Fruit fly (Drosophila melanogaster): Measurements from ENCODE around the gene sba.

sba gene

DNA sequence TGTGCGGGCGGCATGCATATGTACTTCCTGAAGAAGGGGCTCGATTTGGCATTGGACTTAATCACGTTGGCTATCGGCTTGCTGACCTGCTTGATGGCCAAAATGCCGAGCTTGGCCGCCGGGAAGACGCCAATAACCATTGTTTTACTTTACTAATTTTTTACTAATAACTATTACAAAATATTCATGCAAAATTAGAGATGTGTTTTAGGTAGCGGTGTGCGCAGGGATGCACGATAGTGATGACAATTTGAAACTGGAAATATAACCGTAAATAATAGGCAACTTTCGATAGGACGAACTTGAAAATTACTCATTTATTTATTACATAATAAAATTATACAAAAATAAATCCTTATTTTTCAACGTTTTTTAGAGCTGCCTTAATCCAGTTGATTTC is 4.7 kb upstream of the sba start, which contains the start of gene CG13601 (continued):
- TF ChIP-seq CG7745 (tag; optimal IDR thresholded peaks at IDR 0.05), result no peak
- no peak for TF ChIP-seq CG10321 (GFP tag; IDR thresholded peaks at IDR 0.05)
- TF ChIP-seq sim (GFP tag; IDR thresholded peaks at IDR 0.05), result no peak
- peak; percentile 47 for TF ChIP-seq CG13424 (tag; optimal IDR thresholded peaks at IDR 0.05)
- TF ChIP-seq Atf3 (GFP tag; optimal IDR thresholded peaks at IDR 0.05), result no peak
- no peak for TF ChIP-seq Ssrp (tag; optimal IDR thresholded peaks at IDR 0.05)
- TF ChIP-seq sisA (GFP tag; IDR thresholded peaks at IDR 0.05), result no peak
- TF ChIP-seq inv (GFP tag; IDR thresholded peaks at IDR 0.05; ENCODE audit: partially characterized antibody), result peak; percentile 72
- TF ChIP-seq CG10543 (GFP tag; optimal IDR thresholded peaks at IDR 0.05), result peak; percentile 53
- TF ChIP-seq CG2116 (GFP tag; optimal IDR thresholded peaks at IDR 0.05), result peak; percentile 25
- TF ChIP-seq cato (GFP tag; optimal IDR thresholded peaks at IDR 0.05; ENCODE audit: borderline replicate concordance), result no peak
- no peak for TF ChIP-seq CG17802 (tag; optimal IDR thresholded peaks at IDR 0.05)
- peak; percentile 33 for TF ChIP-seq CoRest (tag; optimal IDR thresholded peaks at IDR 0.05)
- TF ChIP-seq BtbVII (GFP tag; optimal IDR thresholded peaks at IDR 0.05), result no peak
- TF ChIP-seq pho (GFP tag; optimal IDR thresholded peaks at IDR 0.05), result no peak
- TF ChIP-seq CG4360 (GFP tag; IDR thresholded peaks at IDR 0.05), result no peak
- no peak for TF ChIP-seq Abd-B (GFP tag; optimal IDR thresholded peaks at IDR 0.05)
- TF ChIP-seq Elba2 (GFP tag; optimal IDR thresholded peaks at IDR 0.05), result no peak
- peak; percentile 9 for TF ChIP-seq HmgZ (tag; optimal IDR thresholded peaks at IDR 0.05)
- TF ChIP-seq CG1792 (GFP tag; optimal IDR thresholded peaks at IDR 0.05), result no peak
- TF ChIP-seq kay (GFP tag; optimal IDR thresholded peaks at IDR 0.05), result no peak
- TF ChIP-seq row (GFP tag; IDR thresholded peaks at IDR 0.05), result peak; percentile 84
- peak; percentile 35; the same call in 2 of the 3 replicates for TF ChIP-seq dysf (GFP tag; IDR thresholded peaks at IDR 0.05)
- TF ChIP-seq CG1647 (GFP tag; optimal IDR thresholded peaks at IDR 0.05), result peak; percentile 21
- no peak for TF ChIP-seq jigr1 (GFP tag; IDR thresholded peaks at IDR 0.05)
- TF ChIP-seq Usf (GFP tag; optimal IDR thresholded peaks at IDR 0.05), result no peak
- peak; percentile 11 for TF ChIP-seq Meics (GFP tag; optimal IDR thresholded peaks at IDR 0.05)
- TF ChIP-seq Fer1 (GFP tag; optimal IDR thresholded peaks at IDR 0.05), result no peak
- no peak for TF ChIP-seq CG1602 (GFP tag; optimal IDR thresholded peaks at IDR 0.05)
- no peak for TF ChIP-seq ro (GFP tag; IDR thresholded peaks at IDR 0.05)
- no peak for TF ChIP-seq bowl (GFP tag; IDR thresholded peaks at IDR 0.05)
- no peak for TF ChIP-seq CG14441 (GFP tag; IDR thresholded peaks at IDR 0.05)
- TF ChIP-seq CG30020 (tag; optimal IDR thresholded peaks at IDR 0.05), result peak; percentile 16
- peak; percentile 36 for TF ChIP-seq NfI (GFP tag; optimal IDR thresholded peaks at IDR 0.05)

DNA sequence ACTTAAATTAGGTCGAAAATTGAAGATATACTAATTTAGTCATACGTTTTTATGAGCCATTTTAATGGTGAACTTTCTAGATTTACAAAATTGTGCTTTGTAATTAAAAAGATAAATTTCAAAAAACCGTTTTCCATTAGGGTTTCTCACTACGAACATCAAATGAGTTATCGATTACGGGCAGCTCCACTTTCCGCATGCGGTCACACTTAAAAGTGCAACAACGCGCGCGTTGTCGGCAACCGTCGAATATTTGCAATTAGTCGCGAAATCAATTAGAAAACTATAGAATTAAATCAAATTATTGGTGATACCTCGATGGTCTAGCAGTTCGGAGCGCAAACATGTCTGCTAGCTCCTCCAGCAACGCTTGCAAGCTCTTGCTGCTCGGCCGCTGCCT is 1.4 kb upstream of the sba start, which contains the start of gene Ndc1:
Gene Ndc1, plus strand, starts transcription at position 200 of the 400 bp plus-strand sequence.
- TF ChIP-seq CG11560 (tag; IDR thresholded peaks at IDR 0.05), result no peak
- TF ChIP-seq CG2678 (tag; optimal IDR thresholded peaks at IDR 0.05), result no peak
- TF ChIP-seq eve (GFP tag; optimal IDR thresholded peaks at IDR 0.05), result no peak
- no peak for TF ChIP-seq CG12942 (GFP tag; optimal IDR thresholded peaks at IDR 0.05)
- no peak for TF ChIP-seq CG9437 (GFP tag; optimal IDR thresholded peaks at IDR 0.05)
- TF ChIP-seq CG4282 (GFP tag; optimal IDR thresholded peaks at IDR 0.05), result no peak
- TF ChIP-seq Spps (tag; optimal IDR thresholded peaks at IDR 0.05), result no peak
- TF ChIP-seq Scr (GFP tag; IDR thresholded peaks at IDR 0.05; ENCODE audit: partially characterized antibody), result peak; percentile 27; the same call in 1 of the 2 replicates
- peak; percentile 29; the same call in 1 of the 2 replicates for TF ChIP-seq Adf1 (GFP tag; IDR thresholded peaks at IDR 0.05)
- no peak for TF ChIP-seq CG4730 (GFP tag; IDR thresholded peaks at IDR 0.05)
- no peak for TF ChIP-seq ftz-f1 (GFP tag; optimal IDR thresholded peaks at IDR 0.05)
- TF ChIP-seq CG10321 (GFP tag; IDR thresholded peaks at IDR 0.05), result no peak
- no peak for TF ChIP-seq CG16863 (GFP tag; optimal IDR thresholded peaks at IDR 0.05)
- no peak for TF ChIP-seq CG6254 (GFP tag; optimal IDR thresholded peaks at IDR 0.05)
- TF ChIP-seq sens-2 (GFP tag; IDR thresholded peaks at IDR 0.05), result no peak
- TF ChIP-seq tna (GFP tag; IDR thresholded peaks at IDR 0.05; ENCODE audit: partially characterized antibody), result no peak
- no peak for TF ChIP-seq CG18476 (GFP tag; optimal IDR thresholded peaks at IDR 0.05)
- peak; percentile 95 for TF ChIP-seq wek (GFP tag; optimal IDR thresholded peaks at IDR 0.05)
- TF ChIP-seq CG9817 (tag; optimal IDR thresholded peaks at IDR 0.05), result no peak
- TF ChIP-seq Deaf1 (tag; optimal IDR thresholded peaks at IDR 0.05), result no peak

Measured in whole organism, embryonic.